Fruit fly (Drosophila melanogaster) whole organism, wandering third instar larva: ENCODE results near the gene sdk.

ENCODE experiments used
- Abd-B ChIP-seq: fragments of >200 bp; optimal IDR thresholded peaks from 2 replicates; lab custom pipeline; 2017; ENCODE audit warnings: missing biosample characterization, missing genetic modification characterization
- CG9705 ChIP-seq: fragments of 200-800 bp; sonication (Bioruptor generic); optimal IDR thresholded peaks from 2 replicates; lab custom pipeline; 2018; ENCODE audit warnings: missing biosample characterization, mild to moderate bottlenecking, missing genetic modification characterization
- CrebA ChIP-seq: fragments of 200-800 bp; sonication (Bioruptor generic); optimal IDR thresholded peaks from 2 replicates; lab custom pipeline; 2016; ENCODE audit warnings: missing biosample characterization, mild to moderate bottlenecking, missing genetic modification characterization, borderline replicate concordance
- Dfd ChIP-seq: fragments of >200 bp; optimal IDR thresholded peaks from 2 replicates; lab custom pipeline; 2017; ENCODE audit warnings: missing biosample characterization, missing genetic modification characterization
- Dif ChIP-seq: fragments of 200-275, 200-300 bp; sonication (Bioruptor generic); optimal IDR thresholded peaks from 2 replicates; lab custom pipeline; 2018; ENCODE audit warnings: missing biosample characterization, missing genetic modification characterization; ENCODE audit not compliant: partially characterized antibody
- GATAd ChIP-seq: sonication (Bioruptor generic); optimal IDR thresholded peaks from 2 replicates; lab custom pipeline; 2016; ENCODE audit warnings: missing biosample characterization, missing genetic modification characterization
- HLH106 ChIP-seq: fragments of 200-800 bp; optimal IDR thresholded peaks from 3 replicates; lab custom pipeline; 2019; ENCODE audit warnings: missing biosample characterization, mild to moderate bottlenecking, missing genetic modification characterization, moderate library complexity
- Hnf4 ChIP-seq: fragments of 200-800 bp; sonication (Bioruptor generic); optimal IDR thresholded peaks from 2 replicates; lab custom pipeline; 2016; ENCODE audit warnings: missing biosample characterization, mild to moderate bottlenecking, missing genetic modification characterization
- Hr78 ChIP-seq: fragments of >200 bp; optimal IDR thresholded peaks from 2 replicates; lab custom pipeline; 2017; ENCODE audit warnings: missing biosample characterization, missing genetic modification characterization
- Hr83 ChIP-seq: fragments of 200-300 bp; sonication (Bioruptor generic); optimal IDR thresholded peaks from 2 replicates; lab custom pipeline; 2016; ENCODE audit warnings: missing biosample characterization, mild to moderate bottlenecking, missing genetic modification characterization, moderate library complexity; ENCODE audit not compliant: poor library complexity, severe bottlenecking
- Jra ChIP-seq: sonication (Bioruptor generic); optimal IDR thresholded peaks from 2 replicates; lab custom pipeline; 2016; ENCODE audit warnings: missing biosample characterization, missing genetic modification characterization
- Mio ChIP-seq: sonication (Bioruptor generic); optimal IDR thresholded peaks from 2 replicates; lab custom pipeline; 2016; ENCODE audit warnings: missing biosample characterization, missing genetic modification characterization
- Myc ChIP-seq: fragments of >200 bp; optimal IDR thresholded peaks from 2 replicates; lab custom pipeline; 2017
- N ChIP-seq: fragments of >200 bp; optimal IDR thresholded peaks from 2 replicates; lab custom pipeline; 2018; ENCODE audit warnings: missing biosample characterization, missing external identifiers, missing genetic modification characterization
- OdsH ChIP-seq: fragments of 200-800 bp; sonication (Bioruptor generic); optimal IDR thresholded peaks from 2 replicates; lab custom pipeline; 2016; ENCODE audit warnings: missing biosample characterization, mild to moderate bottlenecking, missing genetic modification characterization
- Rel ChIP-seq, 2 experiments: fragments of 200-800 bp; sonication (Bioruptor generic) in 1 of 2; optimal IDR thresholded peaks; 2 replicates in 1 of 2; 3 replicates in 1 of 2; lab custom pipeline; 2016 to 2019; ENCODE audit warnings: mild to moderate bottlenecking in 2 of 2, missing biosample characterization in 2 of 2, missing genetic modification characterization in 2 of 2, moderate library complexity in 1 of 2
- Sp1 ChIP-seq: fragments of 200-800 bp; sonication (Bioruptor generic); optimal IDR thresholded peaks from 3 replicates; lab custom pipeline; 2019; ENCODE audit warnings: missing biosample characterization, mild to moderate bottlenecking, missing genetic modification characterization, moderate library complexity
- Vsx2 ChIP-seq: fragments of 200-300, 225-300 bp; sonication (Bioruptor generic); optimal IDR thresholded peaks from 2 replicates; lab custom pipeline; 2018; ENCODE audit warnings: missing biosample characterization, missing genetic modification characterization; ENCODE audit not compliant: partially characterized antibody
- br ChIP-seq: fragments of 200-800 bp; sonication (Bioruptor generic); optimal IDR thresholded peaks from 2 replicates; lab custom pipeline; 2016; ENCODE audit warnings: missing biosample characterization, missing genetic modification characterization
- dl ChIP-seq, 2 experiments: fragments of 175-275, 200-275 bp in 1 of 2; fragments of 200-275 bp in 1 of 2; sonication (Bioruptor generic); optimal IDR thresholded peaks; lab custom pipeline; 2018; ENCODE audit warnings: mild to moderate bottlenecking in 2 of 2, missing biosample characterization in 2 of 2, missing genetic modification characterization in 2 of 2, moderate library complexity in 2 of 2; ENCODE audit not compliant: partially characterized antibody in 2 of 2, insufficient read depth in 1 of 2
- dmrt93B ChIP-seq: fragments of 200-800 bp; sonication (Bioruptor generic); optimal IDR thresholded peaks from 2 replicates; lab custom pipeline; 2018; ENCODE audit warnings: missing biosample characterization, mild to moderate bottlenecking, missing genetic modification characterization
- dsf ChIP-seq: sonication (Bioruptor generic); optimal IDR thresholded peaks from 2 replicates; lab custom pipeline; 2016; ENCODE audit warnings: missing biosample characterization, missing genetic modification characterization, borderline replicate concordance
- ey ChIP-seq: fragments of 200-800 bp; sonication (Bioruptor generic); optimal IDR thresholded peaks from 2 replicates; lab custom pipeline; 2016; ENCODE audit warnings: missing biosample characterization, missing genetic modification characterization
- foxo ChIP-seq, 2 experiments: fragments of 200-800 bp; sonication (Bioruptor generic); optimal IDR thresholded peaks; 2 replicates in 1 of 2; 3 replicates in 1 of 2; lab custom pipeline; 2016 to 2017; ENCODE audit warnings: missing biosample characterization in 2 of 2, missing genetic modification characterization in 2 of 2
- fru ChIP-seq: fragments of 200-800 bp; sonication (Bioruptor generic); optimal IDR thresholded peaks from 3 replicates; lab custom pipeline; 2016; ENCODE audit warnings: missing biosample characterization, mild to moderate bottlenecking, missing genetic modification characterization
- h ChIP-seq: fragments of 200-800 bp; sonication (Bioruptor generic); optimal IDR thresholded peaks from 3 replicates; lab custom pipeline; 2016; ENCODE audit warnings: missing biosample characterization, mild to moderate bottlenecking, missing genetic modification characterization
- jim ChIP-seq: fragments of 175-275, 200-325 bp; sonication (Bioruptor generic); optimal IDR thresholded peaks from 2 replicates; lab custom pipeline; 2016; ENCODE audit warnings: missing biosample characterization, mild to moderate bottlenecking, missing genetic modification characterization
- lola ChIP-seq: fragments of >200 bp; optimal IDR thresholded peaks from 2 replicates; lab custom pipeline; 2017; ENCODE audit warnings: missing biosample characterization, missing genetic modification characterization
- pan ChIP-seq: fragments of >200 bp; optimal IDR thresholded peaks from 2 replicates; lab custom pipeline; 2017
- psq ChIP-seq: fragments of 200-800 bp; sonication (Bioruptor generic); optimal IDR thresholded peaks from 3 replicates; lab custom pipeline; 2017; ENCODE audit warnings: missing biosample characterization, mild to moderate bottlenecking, missing genetic modification characterization, moderate library complexity
- rgr ChIP-seq: fragments of 200-800 bp; sonication (Bioruptor generic); optimal IDR thresholded peaks from 3 replicates; lab custom pipeline; 2016; ENCODE audit warnings: missing biosample characterization, mild to moderate bottlenecking, missing genetic modification characterization
- sv ChIP-seq: fragments of 200-800 bp; sonication (Bioruptor generic); optimal IDR thresholded peaks from 3 replicates; lab custom pipeline; 2016; ENCODE audit warnings: missing biosample characterization, missing genetic modification characterization
- tai ChIP-seq: sonication (Bioruptor generic); optimal IDR thresholded peaks from 2 replicates; lab custom pipeline; 2016; ENCODE audit warnings: missing biosample characterization, missing genetic modification characterization
- usp ChIP-seq: fragments of >200 bp; optimal IDR thresholded peaks from 2 replicates; lab custom pipeline; 2017; ENCODE audit warnings: missing biosample characterization, missing genetic modification characterization
- woc ChIP-seq: sonication (Bioruptor generic); optimal IDR thresholded peaks from 2 replicates; lab custom pipeline; 2016; ENCODE audit warnings: missing biosample characterization, mild to moderate bottlenecking, missing genetic modification characterization

Gene sdk

dm6 chrX:756856-757255, 70.2 kb downstream of the sdk start:
- no peak for TF ChIP-seq N (GFP tag; lab: Kevin White, UChicago)
- peak; percentile 22 for TF ChIP-seq h
- TF ChIP-seq Rel (GFP tag; optimal IDR thresholded peaks at IDR 0.05; lab: Kevin White, UChicago), result peak; percentile 12
- TF ChIP-seq Rel (tag; optimal IDR thresholded peaks at IDR 0.05; lab: Kevin White, UChicago), result peak; percentile 5
- no peak for TF ChIP-seq dsf (GFP tag; lab: Kevin White, UChicago)
- no peak for TF ChIP-seq dmrt93B (GFP tag; lab: Kevin White, UChicago)
- TF ChIP-seq GATAd (GFP tag; lab: Kevin White, UChicago), result no peak
- no peak for TF ChIP-seq CrebA

dm6 chrX:758892-759621, 72.4 kb downstream of the sdk start, which contains the start of gene CG5273:
CG5273 (plus strand) TSS chrX:759594.
- TF ChIP-seq woc (GFP tag; lab: Kevin White, UChicago), result peak; percentile 94
- peak; percentile 87 for TF ChIP-seq Hr83 (GFP tag; lab: Kevin White, UChicago)
- no peak for TF ChIP-seq dmrt93B (GFP tag; lab: Kevin White, UChicago)
- peak; percentile 3 for TF ChIP-seq Sp1
- TF ChIP-seq rgr, result peak; percentile 32
- TF ChIP-seq h, result peak; percentile 42
- no peak for TF ChIP-seq Vsx2 (GFP tag; lab: Kevin White, UChicago)
- peak; percentile 91 for TF ChIP-seq fru
- TF ChIP-seq Rel (GFP tag; optimal IDR thresholded peaks at IDR 0.05; lab: Kevin White, UChicago), result no peak
- TF ChIP-seq Rel (tag; optimal IDR thresholded peaks at IDR 0.05; lab: Kevin White, UChicago), result peak; percentile 89
- TF ChIP-seq N (GFP tag; lab: Kevin White, UChicago), result no peak
- TF ChIP-seq usp (GFP tag; lab: Kevin White, UChicago), result no peak
- TF ChIP-seq lola (GFP tag; lab: Kevin White, UChicago), result no peak
- no peak for TF ChIP-seq Abd-B (GFP tag; lab: Kevin White, UChicago)
- TF ChIP-seq jim (GFP tag; lab: Kevin White, UChicago), result no peak
- peak; percentile 37 for TF ChIP-seq Hnf4
- no peak for TF ChIP-seq ey (GFP tag; lab: Kevin White, UChicago)
- peak in 1 of 2 experiments; percentile 21 for TF ChIP-seq dl (GFP tag; optimal IDR thresholded peaks at IDR 0.05; lab: Kevin White, UChicago; ENCODE audit: insufficient read depth in 1 of 2, partially characterized antibody in 2 of 2)
- no peak for TF ChIP-seq psq
- no peak for TF ChIP-seq sv (GFP tag; lab: Kevin White, UChicago)
- TF ChIP-seq HLH106, result peak; percentile 20
- no peak for TF ChIP-seq Hr78 (GFP tag; lab: Kevin White, UChicago)
- TF ChIP-seq OdsH, result no peak
- TF ChIP-seq Dfd (GFP tag; lab: Kevin White, UChicago), result no peak
- peak; percentile 41 for TF ChIP-seq br (GFP tag; lab: Kevin White, UChicago)
- no peak for TF ChIP-seq foxo (GFP tag; optimal IDR thresholded peaks at IDR 0.05; lab: Kevin White, UChicago)
- TF ChIP-seq pan (lab: Kevin White, UChicago), result no peak

dm6 chrX:762047-762446, 75.4 kb downstream of the sdk start:
- TF ChIP-seq Dif (GFP tag; lab: Kevin White, UChicago) (no peak), Sp1 (no peak), jim (GFP tag; lab: Kevin White, UChicago) (no peak), HLH106 (no peak)

- TF ChIP-seq fru (peak; percentile 81), rgr (peak; percentile 92), Hr83 (GFP tag; lab: Kevin White, UChicago) (peak; percentile 90), Hr78 (GFP tag; lab: Kevin White, UChicago) (no peak), HLH106 (peak; percentile 69), Myc (peak; percentile 80), br (GFP tag; lab: Kevin White, UChicago) (peak; percentile 85), CG9705 (GFP tag; lab: Kevin White, UChicago) (peak; percentile 77), Hnf4 (peak; percentile 70), Dif (GFP tag; lab: Kevin White, UChicago) (peak; percentile 12), dsf (GFP tag; lab: Kevin White, UChicago) (no peak), Mio (GFP tag; lab: Kevin White, UChicago) (no peak), OdsH (peak; percentile 68), tai (GFP tag; lab: Kevin White, UChicago) (no peak), sv (GFP tag; lab: Kevin White, UChicago) (peak; percentile 69), Vsx2 (GFP tag; lab: Kevin White, UChicago) (no peak), Jra (GFP tag; lab: Kevin White, UChicago) (peak; percentile 63), Rel (GFP tag; optimal IDR thresholded peaks at IDR 0.05; lab: Kevin White, UChicago) (no peak), Rel (tag; optimal IDR thresholded peaks at IDR 0.05; lab: Kevin White, UChicago) (peak; percentile 61), lola (GFP tag; lab: Kevin White, UChicago) (no peak), dl (GFP tag; optimal IDR thresholded peaks at IDR 0.05; lab: Kevin White, UChicago; ENCODE audit: insufficient read depth in 1 of 2, partially characterized antibody in 2 of 2) (no peak), h (peak; percentile 86), Abd-B (GFP tag; lab: Kevin White, UChicago) (no peak), foxo (GFP tag; optimal IDR thresholded peaks at IDR 0.05; lab: Kevin White, UChicago) (peak in 1 of 2 experiments; percentile 77), ey (GFP tag; lab: Kevin White, UChicago) (peak; percentile 53), Sp1 (peak; percentile 87), woc (GFP tag; lab: Kevin White, UChicago) (no peak), jim (GFP tag; lab: Kevin White, UChicago) (no peak), dmrt93B (GFP tag; lab: Kevin White, UChicago) (peak; percentile 90)
These were observed 78.4 kb downstream of the sdk start, which contains the start of gene RpL22 for dm6 chrX:765039-765508. RpL22 (minus strand) TSS chrX:765130.
